Fruit fly (Drosophila melanogaster) S2 (cell line): ENCODE results near the gene Ythdf.

Experiments used
- CG8478 ChIP-seq: fragments of >200 bp; optimal IDR thresholded peaks from 2 replicates; lab custom pipeline; 2018
- CTCF ChIP-seq, 2 experiments: fragments of >200 bp; optimal IDR thresholded peaks; 2 replicates each; lab custom pipeline; 2018

DNA sequence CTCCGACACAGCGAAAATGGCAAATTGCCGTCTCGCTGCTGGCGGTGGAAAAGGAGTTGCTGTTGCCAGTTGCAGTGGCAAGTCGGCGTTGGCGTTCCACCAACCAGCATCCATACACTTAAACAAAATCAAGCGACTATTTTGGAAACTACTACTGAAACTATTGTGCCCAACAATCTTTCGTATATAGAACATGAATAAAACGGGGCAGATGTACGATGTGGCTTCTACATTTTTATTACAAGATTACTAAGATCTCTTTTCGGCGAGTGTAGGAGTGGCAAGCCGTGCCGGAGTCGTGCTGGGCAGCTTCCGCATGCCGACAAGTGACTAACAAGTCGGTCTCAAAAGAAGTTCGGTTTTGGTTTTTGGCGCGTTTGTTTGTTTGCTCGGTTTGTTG lies 42.5 kb downstream of the Ythdf start:
- TF ChIP-seq CG8478 (lab: Kevin White, UChicago) (no peak), CTCF (optimal IDR thresholded peaks at IDR 0.05; lab: Kevin White, UChicago) (no peak)
